Worm (Caenorhabditis elegans) whole organism, young adult: ENCODE measurements around the gene F47B10.3.

Experiments
- ama-1 ChIP-seq, 3 experiments: fragments of 150-350 bp in 1 of 3; sonication (generic microtip) in 2 of 3; optimal IDR thresholded peaks; 2 replicates each; lab custom pipeline; 2014 to 2018; ENCODE audit warnings: missing biosample characterization in 2 of 3, missing genetic modification characterization in 2 of 3, missing genetic modification reagents in 2 of 3
- attf-3 ChIP-seq: fragments of 200-800 bp; sonication (Bioruptor generic); conservative IDR thresholded peaks from 2 replicates; pipeline ENCODE4 v1.3.6; 2022; ENCODE audit warnings: missing genetic modification reagents, missing genetic modification characterization, missing compliant biosample characterization

- no peak for TF ChIP-seq attf-3 (GFP tag; lab: Robert Waterston, UW)
- TF ChIP-seq ama-1 (optimal IDR thresholded peaks at IDR 0.05; lab: Kevin White, UChicago) = no peak
- TF ChIP-seq ama-1 (GFP tag; optimal IDR thresholded peaks at IDR 0.05; lab: Kevin White, UChicago) = no peak
Measured at ce11 chrX:10877138-10877743, 14.7 kb upstream of the F47B10.3 start, which contains the start of gene pgp-6.
